Worm (Caenorhabditis elegans) whole organism, mixed stage, embryonic: ENCODE data around the gene ZK121.2.

Experiments
- M03D4.4 ChIP-seq: sonication (generic microtip); optimal IDR thresholded peaks from 2 replicates; lab custom pipeline; 2017; ENCODE audit warnings: mild to moderate bottlenecking, missing genetic modification characterization, missing compliant biosample characterization
- bed-3 ChIP-seq: fragments of 200-800 bp; sonication (Bioruptor generic); optimal IDR thresholded peaks from 3 replicates; lab custom pipeline; 2018; ENCODE audit warnings: mild to moderate bottlenecking, missing genetic modification characterization, moderate library complexity, missing compliant biosample characterization
- blmp-1 ChIP-seq: fragments of 150-350 bp; optimal IDR thresholded peaks from 2 replicates; lab custom pipeline; 2014; ENCODE audit warnings: missing biosample characterization, missing genetic modification characterization
- ceh-39 ChIP-seq: fragments of 150-350 bp; optimal IDR thresholded peaks from 2 replicates; lab custom pipeline; 2014; ENCODE audit warnings: missing biosample characterization, missing genetic modification characterization
- ceh-43 ChIP-seq: fragments of 200-800 bp; sonication (Bioruptor generic); optimal IDR thresholded peaks from 2 replicates; lab custom pipeline; 2018; ENCODE audit warnings: mild to moderate bottlenecking, missing genetic modification characterization, moderate library complexity, missing compliant biosample characterization
- ceh-83 ChIP-seq: fragments of 200-800 bp; sonication (Bioruptor generic); optimal IDR thresholded peaks from 2 replicates; lab custom pipeline; 2018; ENCODE audit warnings: mild to moderate bottlenecking, missing genetic modification characterization, missing compliant biosample characterization
- ces-1 ChIP-seq: fragments of 150-350 bp; optimal IDR thresholded peaks from 2 replicates; lab custom pipeline; 2014; ENCODE audit warnings: missing biosample characterization, missing genetic modification reagents, missing genetic modification characterization
- cnd-1 ChIP-seq: fragments of 200-800 bp; sonication (Bioruptor generic); optimal IDR thresholded peaks from 2 replicates; lab custom pipeline; 2018; ENCODE audit warnings: mild to moderate bottlenecking, missing genetic modification characterization, missing compliant biosample characterization
- drap-1 ChIP-seq: fragments of 200-800 bp; sonication (Bioruptor generic); optimal IDR thresholded peaks from 3 replicates; lab custom pipeline; 2018; ENCODE audit warnings: mild to moderate bottlenecking, missing genetic modification characterization, missing compliant biosample characterization
- elt-1 ChIP-seq: sonication (generic microtip); optimal IDR thresholded peaks from 2 replicates; lab custom pipeline; 2017; ENCODE audit warnings: missing genetic modification characterization, mild to moderate bottlenecking, missing compliant biosample characterization, antibody characterized with exemption, moderate library complexity, borderline replicate concordance; ENCODE audit not compliant: insufficient read depth
- elt-3 ChIP-seq: fragments of 150-350 bp; optimal IDR thresholded peaks from 2 replicates; lab custom pipeline; 2014; ENCODE audit warnings: missing biosample characterization, missing genetic modification characterization
- flh-1 ChIP-seq: fragments of 200-800 bp; sonication (Bioruptor generic); optimal IDR thresholded peaks from 2 replicates; lab custom pipeline; 2018; ENCODE audit warnings: mild to moderate bottlenecking, missing genetic modification characterization, moderate library complexity, missing compliant biosample characterization
- ham-2 ChIP-seq: fragments of 200-800 bp; sonication (Bioruptor generic); optimal IDR thresholded peaks from 2 replicates; lab custom pipeline; 2018; ENCODE audit warnings: mild to moderate bottlenecking, missing genetic modification characterization, missing compliant biosample characterization
- hlh-1 ChIP-seq: fragments of 150-350 bp; optimal IDR thresholded peaks from 2 replicates; lab custom pipeline; 2014; ENCODE audit warnings: missing biosample characterization, missing genetic modification reagents, missing genetic modification characterization
- lin-13 ChIP-seq: fragments of 150-350 bp; optimal IDR thresholded peaks from 2 replicates; lab custom pipeline; 2014; ENCODE audit warnings: missing biosample characterization, missing genetic modification characterization
- lin-32 ChIP-seq: fragments of 200-800 bp; sonication (Bioruptor generic); optimal IDR thresholded peaks from 2 replicates; lab custom pipeline; 2018; ENCODE audit warnings: mild to moderate bottlenecking, missing genetic modification characterization, missing compliant biosample characterization
- lsy-2 ChIP-seq: fragments of 150-350 bp; optimal IDR thresholded peaks from 2 replicates; lab custom pipeline; 2014; ENCODE audit warnings: missing biosample characterization, missing genetic modification characterization
- mab-5 ChIP-seq: fragments of 150-350 bp; optimal IDR thresholded peaks from 2 replicates; lab custom pipeline; 2014; ENCODE audit warnings: missing biosample characterization, missing genetic modification characterization
- mep-1 ChIP-seq: fragments of 150-350 bp; optimal IDR thresholded peaks from 2 replicates; lab custom pipeline; 2017; ENCODE audit warnings: missing biosample characterization, missing genetic modification reagents, missing genetic modification characterization, inconsistent platforms
- mls-2 ChIP-seq: sonication (generic microtip); optimal IDR thresholded peaks from 2 replicates; lab custom pipeline; 2016; ENCODE audit warnings: mild to moderate bottlenecking, missing genetic modification characterization, moderate library complexity, missing compliant biosample characterization
- nhr-12 ChIP-seq: fragments of 150-350 bp; optimal IDR thresholded peaks from 2 replicates; lab custom pipeline; 2014; ENCODE audit warnings: missing biosample characterization, missing genetic modification characterization
- nhr-2 ChIP-seq: fragments of 150-350 bp; optimal IDR thresholded peaks from 2 replicates; lab custom pipeline; 2014; ENCODE audit warnings: missing biosample characterization, missing genetic modification characterization
- nhr-237 ChIP-seq: fragments of 150-350 bp; optimal IDR thresholded peaks from 2 replicates; lab custom pipeline; 2014; ENCODE audit warnings: missing biosample characterization, missing genetic modification characterization
- nhr-28 ChIP-seq: fragments of 150-350 bp; optimal IDR thresholded peaks from 2 replicates; lab custom pipeline; 2014; ENCODE audit warnings: missing biosample characterization, missing genetic modification characterization
- nhr-76 ChIP-seq: sonication (generic microtip); optimal IDR thresholded peaks from 2 replicates; lab custom pipeline; 2017; ENCODE audit warnings: missing biosample characterization, missing genetic modification characterization
- pha-4 ChIP-seq: fragments of 150-350 bp; optimal IDR thresholded peaks from 2 replicates; lab custom pipeline; 2018; ENCODE audit warnings: missing biosample characterization, missing genetic modification reagents, missing genetic modification characterization
- sem-2 ChIP-seq: fragments of 200-800 bp; sonication (Bioruptor generic); optimal IDR thresholded peaks from 2 replicates; lab custom pipeline; 2018; ENCODE audit warnings: mild to moderate bottlenecking, missing genetic modification characterization, missing compliant biosample characterization
- snpc-4 ChIP-seq: fragments of 150-350 bp; optimal IDR thresholded peaks from 2 replicates; lab custom pipeline; 2014; ENCODE audit warnings: missing biosample characterization, missing genetic modification characterization
- sptf-1 ChIP-seq: sonication (generic microtip); optimal IDR thresholded peaks from 2 replicates; lab custom pipeline; 2017; ENCODE audit warnings: mild to moderate bottlenecking, missing genetic modification characterization, moderate library complexity, missing compliant biosample characterization
- tbx-8 ChIP-seq: fragments of 200-800 bp; sonication (Bioruptor generic); optimal IDR thresholded peaks from 2 replicates; lab custom pipeline; 2018; ENCODE audit warnings: mild to moderate bottlenecking, missing genetic modification characterization, moderate library complexity, missing compliant biosample characterization
- unc-120 ChIP-seq: sonication (generic microtip); optimal IDR thresholded peaks from 2 replicates; lab custom pipeline; 2017; ENCODE audit warnings: missing genetic modification characterization, missing compliant biosample characterization; ENCODE audit not compliant: poor library complexity, severe bottlenecking
- unc-39 ChIP-seq: fragments of 150-350 bp; optimal IDR thresholded peaks from 2 replicates; lab custom pipeline; 2014; ENCODE audit warnings: missing biosample characterization, missing genetic modification characterization
- unc-62 ChIP-seq: fragments of 150-350 bp; optimal IDR thresholded peaks from 2 replicates; lab custom pipeline; 2014; ENCODE audit warnings: missing biosample characterization, missing genetic modification reagents, missing genetic modification characterization
- zip-8 ChIP-seq: fragments of 150-350 bp; optimal IDR thresholded peaks from 2 replicates; lab custom pipeline; 2014; ENCODE audit warnings: missing biosample characterization, missing genetic modification characterization
- ztf-11 ChIP-seq: fragments of 150-350 bp; optimal IDR thresholded peaks from 2 replicates; lab custom pipeline; 2014; ENCODE audit warnings: missing biosample characterization, missing genetic modification characterization

ZK121.2 gene

DNA sequence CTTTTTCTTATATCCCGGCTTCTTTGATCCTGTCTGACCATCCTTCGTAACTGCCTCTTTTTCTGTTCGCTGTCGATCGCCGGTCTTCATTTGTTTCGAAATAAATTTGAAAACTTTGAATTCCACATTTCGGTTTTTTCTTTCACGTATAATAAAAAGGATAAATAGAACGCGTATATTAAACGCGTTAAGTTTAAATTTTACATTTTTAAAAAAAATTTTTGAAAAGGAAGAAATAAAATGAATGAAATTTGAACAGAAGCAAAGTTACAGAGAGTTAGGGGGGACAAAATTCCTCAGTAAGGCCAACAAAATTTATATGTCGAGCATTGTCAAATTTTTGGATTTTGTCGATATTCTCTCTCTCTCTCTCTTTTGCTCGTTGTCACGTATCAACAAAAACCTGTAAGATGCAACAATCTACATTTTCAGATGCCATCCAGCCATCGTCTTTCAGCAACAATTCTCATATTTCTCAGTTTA lies 39.7 kb upstream of the ZK121.2 start, which contains the start of the genes T15B12.2 and F52C9.5:
Gene T15B12.2, minus strand, starts transcription at position 101 of the 483 bp plus-strand sequence.
Gene F52C9.5, plus strand, starts transcription at position 433 of the 483 bp plus-strand sequence.
- TF ChIP-seq ham-2 (GFP tag; lab: Kevin White, UChicago), result no peak
- no peak for TF ChIP-seq sem-2 (GFP tag; lab: Kevin White, UChicago)
- TF ChIP-seq ztf-11 (tag; lab: Kevin White, UChicago), result no peak
- no peak for TF ChIP-seq cnd-1 (tag; lab: Kevin White, UChicago)
- TF ChIP-seq zip-8 (tag; lab: Kevin White, UChicago), result no peak
- TF ChIP-seq elt-3, result no peak
- TF ChIP-seq lin-32 (GFP tag; lab: Kevin White, UChicago), result no peak
- TF ChIP-seq bed-3 (GFP tag; lab: Kevin White, UChicago), result no peak
- TF ChIP-seq mab-5 (tag; lab: Kevin White, UChicago), result no peak
- no peak for TF ChIP-seq M03D4.4 (tag; lab: Kevin White, UChicago)
- no peak for TF ChIP-seq nhr-237 (tag; lab: Kevin White, UChicago)
- no peak for TF ChIP-seq ceh-43 (GFP tag; lab: Kevin White, UChicago)
- no peak for TF ChIP-seq blmp-1 (tag; lab: Kevin White, UChicago)
- no peak for TF ChIP-seq nhr-12
- TF ChIP-seq sptf-1 (tag; lab: Kevin White, UChicago), result no peak
- no peak for TF ChIP-seq flh-1 (GFP tag; lab: Kevin White, UChicago)
- TF ChIP-seq unc-39 (tag; lab: Kevin White, UChicago), result no peak

DNA sequence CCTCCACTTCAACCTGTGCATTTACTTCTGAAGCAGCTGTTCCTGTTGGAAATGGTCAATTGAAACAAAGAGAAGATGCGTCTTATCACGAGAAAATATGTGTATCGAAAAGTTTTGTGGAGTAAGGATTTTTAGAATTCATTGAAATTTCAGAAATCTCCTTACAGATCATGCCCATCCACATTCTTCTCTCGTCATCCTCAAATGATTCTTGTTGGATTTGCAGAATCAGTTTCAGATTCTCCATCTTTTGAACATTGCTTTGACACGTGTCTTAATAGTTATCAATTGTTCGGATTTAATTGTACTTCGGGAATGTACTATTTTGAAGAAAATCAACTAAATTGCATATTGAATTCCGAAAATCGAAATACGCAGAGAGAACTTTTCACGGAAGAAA lies 37.4 kb upstream of the ZK121.2 start:
- no peak for TF ChIP-seq ceh-83 (GFP tag; lab: Kevin White, UChicago)

- TF ChIP-seq blmp-1 (tag; lab: Kevin White, UChicago) (no peak), mls-2 (tag; lab: Kevin White, UChicago) (peak; percentile 78), ces-1 (GFP tag; lab: Kevin White, UChicago) (no peak), nhr-28 (tag; lab: Kevin White, UChicago) (no peak), lsy-2 (tag; lab: Kevin White, UChicago) (no peak), nhr-12 (no peak), elt-3 (no peak), drap-1 (GFP tag; lab: Kevin White, UChicago) (peak; percentile 73), unc-39 (tag; lab: Kevin White, UChicago) (no peak), snpc-4 (tag; lab: Kevin White, UChicago) (no peak), lin-13 (tag; lab: Kevin White, UChicago) (no peak), tbx-8 (GFP tag; lab: Kevin White, UChicago) (no peak), unc-120 (tag; lab: Kevin White, UChicago) (peak; percentile 59), flh-1 (GFP tag; lab: Kevin White, UChicago) (no peak), sptf-1 (tag; lab: Kevin White, UChicago) (peak; percentile 75), nhr-2 (no peak), ceh-83 (GFP tag; lab: Kevin White, UChicago) (no peak), nhr-237 (tag; lab: Kevin White, UChicago) (no peak), bed-3 (GFP tag; lab: Kevin White, UChicago) (peak; percentile 69), pha-4 (tag; lab: Kevin White, UChicago) (no peak), mep-1 (tag; lab: Kevin White, UChicago) (no peak), cnd-1 (tag; lab: Kevin White, UChicago) (peak; percentile 15), zip-8 (tag; lab: Kevin White, UChicago) (no peak), mab-5 (tag; lab: Kevin White, UChicago) (no peak), ham-2 (GFP tag; lab: Kevin White, UChicago) (peak; percentile 51), sem-2 (GFP tag; lab: Kevin White, UChicago) (no peak), hlh-1 (tag; lab: Kevin White, UChicago) (peak; percentile 21), unc-62 (GFP tag; lab: Kevin White, UChicago) (no peak), ceh-43 (GFP tag; lab: Kevin White, UChicago) (peak; percentile 38), elt-1 (no peak), ceh-39 (tag; lab: Kevin White, UChicago) (no peak), nhr-76 (tag; lab: Kevin White, UChicago) (no peak), lin-32 (GFP tag; lab: Kevin White, UChicago) (peak; percentile 63), ztf-11 (tag; lab: Kevin White, UChicago) (no peak), M03D4.4 (tag; lab: Kevin White, UChicago) (peak; percentile 39)
Observed at ce11 chrIII:5305725-5306124, 35.8 kb upstream of the ZK121.2 start.
